Worm (Caenorhabditis elegans): ENCODE results near the gene clec-265.
A peak's percentile ranks its signal among the peaks of the same experiment; 100 is the strongest.

The clec-265 gene

ce11 chrX:3049233-3049632 lies 17.6 kb downstream of the clec-265 start (continued):
- TF ChIP-seq skn-1 (tag; optimal IDR thresholded peaks at IDR 0.05) (peak; percentile 43), efl-1 (optimal IDR thresholded peaks at IDR 0.05) (peak; percentile 4 to 45), efl-1 (GFP tag; optimal IDR thresholded peaks at IDR 0.05 in 1 of 2) (peak in 1 of 2 experiments; percentile 40), egl-13 (tag; optimal IDR thresholded peaks at IDR 0.05) (peak; percentile 34), fkh-8 (tag; optimal IDR thresholded peaks at IDR 0.05) (peak; percentile 59)

ce11 chrX:3051315-3051993 lies 19.9 kb downstream of the clec-265 start:
- TF ChIP-seq isw-1 (GFP tag; IDR thresholded peaks at IDR 0.05): no peak
- peak; percentile 50 for TF ChIP-seq fkh-10 (GFP tag; optimal IDR thresholded peaks at IDR 0.05)
- TF ChIP-seq xbp-1 (tag; optimal IDR thresholded peaks at IDR 0.05): no peak
- peak; percentile 25 for TF ChIP-seq tbx-2 (tag; optimal IDR thresholded peaks at IDR 0.05)
- TF ChIP-seq elt-2 (tag; optimal IDR thresholded peaks at IDR 0.05): no peak
- TF ChIP-seq lin-14 (GFP tag; optimal IDR thresholded peaks at IDR 0.05): peak; percentile 49
- no peak for TF ChIP-seq efl-1 (optimal IDR thresholded peaks at IDR 0.05)
- no peak for TF ChIP-seq efl-1 (GFP tag; optimal IDR thresholded peaks at IDR 0.05 in 1 of 2)
- TF ChIP-seq hlh-17 (GFP tag; optimal IDR thresholded peaks at IDR 0.05; ENCODE audit: borderline replicate concordance): no peak
- no peak for TF ChIP-seq zag-1 (tag; optimal IDR thresholded peaks at IDR 0.05)
- no peak for TF ChIP-seq fkh-4 (tag; optimal IDR thresholded peaks at IDR 0.05; ENCODE audit: borderline replicate concordance)

ce11 chrX:3054394-3054793 lies 22.8 kb downstream of the clec-265 start:
- TF ChIP-seq rnt-1 (tag; optimal IDR thresholded peaks at IDR 0.05) (no peak), nhr-76 (tag; optimal IDR thresholded peaks at IDR 0.05) (no peak), mdl-1 (tag; optimal IDR thresholded peaks at IDR 0.05) (no peak), tbx-2 (tag; optimal IDR thresholded peaks at IDR 0.05) (no peak), sup-37 (GFP tag; optimal IDR thresholded peaks at IDR 0.05) (no peak), unc-98 (GFP tag; IDR thresholded peaks at IDR 0.05) (no peak), snpc-4 (tag; optimal IDR thresholded peaks at IDR 0.05) (no peak), nhr-85 (tag) (no peak), pqm-1 (tag; optimal IDR thresholded peaks at IDR 0.05) (no peak), ztf-11 (tag; optimal IDR thresholded peaks at IDR 0.05) (no peak), unc-30 (tag; optimal IDR thresholded peaks at IDR 0.05) (no peak), lin-35 (GFP tag; optimal IDR thresholded peaks at IDR 0.05) (no peak), grh-1 (GFP tag; IDR thresholded peaks at IDR 0.05) (no peak), Y116A8C.19 (tag; optimal IDR thresholded peaks at IDR 0.05; ENCODE audit: borderline replicate concordance) (no peak), egl-13 (tag; optimal IDR thresholded peaks at IDR 0.05) (no peak), vab-15 (tag; optimal IDR thresholded peaks at IDR 0.05) (no peak), fkh-10 (GFP tag; optimal IDR thresholded peaks at IDR 0.05) (no peak), nhr-12 (tag; optimal IDR thresholded peaks at IDR 0.05) (no peak), nhr-11 (tag; optimal IDR thresholded peaks at IDR 0.05) (no peak)

ce11 chrX:3054802-3055201 lies 23.2 kb downstream of the clec-265 start, which contains the start of gene twk-26:
TSS of gene twk-26 (minus strand) at chrX:3054824.
- TF ChIP-seq elt-2 (tag; optimal IDR thresholded peaks at IDR 0.05): peak; percentile 19
- TF ChIP-seq unc-98 (GFP tag; IDR thresholded peaks at IDR 0.05): no peak

- no peak for TF ChIP-seq pax-3 (tag; optimal IDR thresholded peaks at IDR 0.05)
- no peak for TF ChIP-seq lsy-2 (tag; optimal IDR thresholded peaks at IDR 0.05)
- TF ChIP-seq snpc-4 (tag; optimal IDR thresholded peaks at IDR 0.05): peak; percentile 36
- no peak for TF ChIP-seq dpl-1 (GFP tag; optimal IDR thresholded peaks at IDR 0.05)
- TF ChIP-seq egl-27 (tag; optimal IDR thresholded peaks at IDR 0.05): no peak
- TF ChIP-seq efl-3 (GFP tag; optimal IDR thresholded peaks at IDR 0.05): no peak
- no peak for TF ChIP-seq ceh-63 (GFP tag; optimal IDR thresholded peaks at IDR 0.05)
Measured at ce11 chrX:3056098-3056497, 24.5 kb downstream of the clec-265 start.
